Fruit fly (Drosophila melanogaster) whole organism, embryonic: ENCODE results near the gene Capr.
A peak's percentile ranks its signal among the peaks of the same experiment; 100 is the strongest.

Experiments used
- Ada2b ChIP-seq: fragments of 200-800 bp; sonication (Bioruptor generic); IDR thresholded peaks from 2 replicates; pipeline ENCODE4 v1.3.6; 2022; ENCODE audit warnings: missing biosample characterization, missing genetic modification characterization
- Awh ChIP-seq: fragments of 200-800 bp; sonication (Bioruptor generic); IDR thresholded peaks from 2 replicates; pipeline ENCODE4, ENCODE4 v1.3.6; 2022; ENCODE audit warnings: missing biosample characterization, missing genetic modification characterization
- Bdp1 ChIP-seq: fragments of 200-800 bp; sonication (Bioruptor generic); optimal IDR thresholded peaks from 3 replicates; lab custom pipeline; 2016; ENCODE audit warnings: missing biosample characterization, missing genetic modification characterization
- Bgb ChIP-seq: fragments of 200-800 bp; sonication (Bioruptor generic); IDR thresholded peaks from 2 replicates; pipeline ENCODE4 v1.3.6; 2022; ENCODE audit warnings: missing biosample characterization, missing genetic modification characterization; ENCODE audit not compliant: partially characterized antibody
- Bteb2 ChIP-seq: fragments of 200-800 bp; sonication (Bioruptor generic); optimal IDR thresholded peaks from 2 replicates; lab custom pipeline; 2016; ENCODE audit warnings: missing biosample characterization, missing genetic modification characterization
- CG10543 ChIP-seq: fragments of 200-800 bp; sonication (Bioruptor generic); optimal IDR thresholded peaks from 3 replicates; lab custom pipeline; 2017; ENCODE audit warnings: missing biosample characterization, mild to moderate bottlenecking, missing genetic modification characterization, moderate library complexity
- CG11093 ChIP-seq: fragments of 200-800 bp; sonication (Bioruptor generic); IDR thresholded peaks from 3 replicates; pipeline ENCODE4 v1.3.6; 2022; ENCODE audit warnings: missing biosample characterization, missing genetic modification characterization
- CG12744 ChIP-seq: fragments of 200-800 bp; sonication (Bioruptor generic); optimal IDR thresholded peaks from 2 replicates; lab custom pipeline; 2016; ENCODE audit warnings: missing biosample characterization, missing genetic modification characterization
- CG13123 ChIP-seq: fragments of 200-800 bp; sonication (Bioruptor generic); optimal IDR thresholded peaks from 2 replicates; lab custom pipeline; 2016; ENCODE audit warnings: missing biosample characterization, missing genetic modification characterization
- CG13624 ChIP-seq: fragments of 200-800 bp; sonication (Bioruptor generic); optimal IDR thresholded peaks from 2 replicates; lab custom pipeline; 2016; ENCODE audit warnings: missing biosample characterization, missing genetic modification characterization
- CG13894 ChIP-seq: fragments of 200-800 bp; sonication (Bioruptor generic); optimal IDR thresholded peaks from 3 replicates; lab custom pipeline; 2018; ENCODE audit warnings: missing biosample characterization, mild to moderate bottlenecking, missing genetic modification characterization, moderate library complexity
- CG14050 ChIP-seq: fragments of 200-800 bp; sonication (Bioruptor generic); IDR thresholded peaks from 3 replicates; pipeline ENCODE4 v1.3.6; 2022; ENCODE audit warnings: missing biosample characterization, missing genetic modification characterization
- CG1529 ChIP-seq: fragments of 200-800 bp; sonication (Bioruptor generic); optimal IDR thresholded peaks from 3 replicates; lab custom pipeline; 2018; ENCODE audit warnings: missing biosample characterization, missing genetic modification characterization
- CG1602 ChIP-seq: fragments of 200-800 bp; sonication (Bioruptor generic); optimal IDR thresholded peaks from 3 replicates; lab custom pipeline; 2016; ENCODE audit warnings: missing biosample characterization, missing genetic modification characterization
- CG18599 ChIP-seq: fragments of 200-800 bp; sonication (Bioruptor generic); optimal IDR thresholded peaks from 3 replicates; lab custom pipeline; 2017; ENCODE audit warnings: missing biosample characterization, missing genetic modification characterization, mild to moderate bottlenecking, moderate library complexity, missing genetic modification reagents
- CG2202 ChIP-seq: fragments of 200-800 bp; sonication (Bioruptor generic); optimal IDR thresholded peaks from 2 replicates; lab custom pipeline; 2018; ENCODE audit warnings: missing biosample characterization, mild to moderate bottlenecking, missing genetic modification characterization
- CG34224 ChIP-seq: fragments of 200-800 bp; sonication (Bioruptor generic); IDR thresholded peaks from 3 replicates; pipeline ENCODE4 v1.3.6; 2022; ENCODE audit warnings: missing biosample characterization, missing genetic modification characterization; ENCODE audit not compliant: partially characterized antibody
- CG3726 ChIP-seq: fragments of 200-800 bp; sonication (Bioruptor generic); IDR thresholded peaks from 3 replicates; pipeline ENCODE4, ENCODE4 v1.3.6; 2022; ENCODE audit warnings: missing biosample characterization, missing genetic modification characterization
- CG43689 ChIP-seq: fragments of 200-800 bp; sonication (Bioruptor generic); IDR thresholded peaks from 2 replicates; pipeline ENCODE4 v1.3.6; 2022; ENCODE audit warnings: missing biosample characterization, missing genetic modification characterization
- CG4820 ChIP-seq: fragments of 200-800 bp; sonication (Bioruptor generic); optimal IDR thresholded peaks from 3 replicates; lab custom pipeline; 2016; ENCODE audit warnings: missing biosample characterization, missing genetic modification characterization
- CG5953 ChIP-seq: fragments of 200-800 bp; sonication (Bioruptor generic); IDR thresholded peaks from 2 replicates; pipeline ENCODE4 v1.3.6; 2022; ENCODE audit warnings: missing biosample characterization, missing genetic modification characterization
- CG7745 ChIP-seq: fragments of 200-800 bp; sonication (Bioruptor generic); optimal IDR thresholded peaks from 2 replicates; lab custom pipeline; 2018; ENCODE audit warnings: missing biosample characterization, mild to moderate bottlenecking, missing genetic modification characterization, moderate library complexity
- CG9609 ChIP-seq: fragments of 200-800 bp; sonication (Bioruptor generic); optimal IDR thresholded peaks from 3 replicates; lab custom pipeline; 2016; ENCODE audit warnings: missing biosample characterization, missing genetic modification characterization
- CG9876 ChIP-seq: fragments of 200-800 bp; sonication (Bioruptor generic); optimal IDR thresholded peaks from 2 replicates; lab custom pipeline; 2016; ENCODE audit warnings: missing biosample characterization, missing genetic modification characterization
- D ChIP-seq, 2 experiments: fragments of 200-800 bp in 1 of 2; fragments of >200 bp in 1 of 2; sonication (Bioruptor generic) in 1 of 2; optimal IDR thresholded peaks; 2 replicates in 1 of 2; 3 replicates in 1 of 2; lab custom pipeline; 2017; ENCODE audit warnings: mild to moderate bottlenecking in 1 of 2, missing biosample characterization in 1 of 2, missing genetic modification characterization in 1 of 2, missing genetic modification reagents in 1 of 2
- Gug ChIP-seq: fragments of 200-800 bp; sonication (Bioruptor generic); IDR thresholded peaks from 4 replicates; pipeline ENCODE4 v1.3.6; 2022; ENCODE audit warnings: missing biosample characterization, missing genetic modification characterization
- Hr3 ChIP-seq: fragments of 200-800 bp; sonication (Bioruptor generic); optimal IDR thresholded peaks from 3 replicates; lab custom pipeline; 2016; ENCODE audit warnings: missing biosample characterization, missing genetic modification characterization
- Myb ChIP-seq: fragments of 200-800 bp; sonication (Bioruptor generic); optimal IDR thresholded peaks from 2 replicates; lab custom pipeline; 2016; ENCODE audit warnings: missing biosample characterization, missing genetic modification characterization
- Nf-YB ChIP-seq: fragments of 200-800 bp; sonication (Bioruptor generic); optimal IDR thresholded peaks from 3 replicates; lab custom pipeline; 2019; ENCODE audit warnings: missing biosample characterization, mild to moderate bottlenecking, missing genetic modification characterization, moderate library complexity
- PHDP ChIP-seq: fragments of 200-800 bp; sonication (Bioruptor generic); optimal IDR thresholded peaks from 3 replicates; lab custom pipeline; 2018; ENCODE audit warnings: missing biosample characterization, mild to moderate bottlenecking, missing genetic modification characterization, moderate library complexity
- Sox100B ChIP-seq: fragments of 200-800 bp; sonication (Bioruptor generic); optimal IDR thresholded peaks from 3 replicates; lab custom pipeline; 2018; ENCODE audit warnings: missing biosample characterization, mild to moderate bottlenecking, missing genetic modification characterization
- Spps ChIP-seq: fragments of 200-800 bp; sonication (Bioruptor generic); optimal IDR thresholded peaks from 2 replicates; lab custom pipeline; 2018; ENCODE audit warnings: missing biosample characterization, mild to moderate bottlenecking, missing genetic modification characterization
- ac ChIP-seq: fragments of 200-800 bp; sonication (Bioruptor generic); optimal IDR thresholded peaks from 3 replicates; lab custom pipeline; 2017; ENCODE audit warnings: missing biosample characterization, mild to moderate bottlenecking, missing genetic modification characterization
- amos ChIP-seq: fragments of 200-800 bp; sonication (Bioruptor generic); IDR thresholded peaks from 2 replicates; pipeline ENCODE4 v1.3.6; 2022; ENCODE audit warnings: missing biosample characterization, missing genetic modification characterization; ENCODE audit not compliant: partially characterized antibody
- caup ChIP-seq: fragments of 200-800 bp; sonication (Bioruptor generic); optimal IDR thresholded peaks from 3 replicates; lab custom pipeline; 2017; ENCODE audit warnings: missing biosample characterization, mild to moderate bottlenecking, missing genetic modification characterization, moderate library complexity; ENCODE audit not compliant: severe bottlenecking
- crc ChIP-seq: fragments of 200-800 bp; sonication (Bioruptor generic); optimal IDR thresholded peaks from 2 replicates; lab custom pipeline; 2016; ENCODE audit warnings: missing biosample characterization, missing genetic modification characterization
- crp ChIP-seq, 2 experiments: fragments of 200-800 bp; sonication (Bioruptor generic); optimal IDR thresholded peaks; 2 replicates in 1 of 2; 3 replicates in 1 of 2; lab custom pipeline; 2017; ENCODE audit warnings: missing biosample characterization in 2 of 2, missing genetic modification characterization in 2 of 2, mild to moderate bottlenecking in 1 of 2, moderate library complexity in 1 of 2
- dysf ChIP-seq: fragments of 200-800 bp; sonication (Bioruptor generic); IDR thresholded peaks from 3 replicates; pipeline ENCODE4 v1.3.6; 2022; ENCODE audit warnings: missing biosample characterization, missing genetic modification characterization
- fd64A ChIP-seq: fragments of 200-800 bp; sonication (Bioruptor generic); optimal IDR thresholded peaks from 3 replicates; lab custom pipeline; 2018; ENCODE audit warnings: missing biosample characterization, mild to moderate bottlenecking, missing genetic modification characterization
- gro ChIP-seq: fragments of 200-800 bp; sonication (Bioruptor generic); optimal IDR thresholded peaks from 2 replicates; lab custom pipeline; 2016; ENCODE audit warnings: missing biosample characterization, missing genetic modification characterization
- h ChIP-seq: fragments of >200 bp; optimal IDR thresholded peaks from 2 replicates; lab custom pipeline; 2017
- ken ChIP-seq: fragments of 200-800 bp; sonication (Bioruptor generic); IDR thresholded peaks from 3 replicates; pipeline ENCODE4 v1.3.6; 2022; ENCODE audit warnings: missing biosample characterization, missing genetic modification characterization
- nerfin-2 ChIP-seq: fragments of 200-800 bp; sonication (Bioruptor generic); IDR thresholded peaks from 2 replicates; pipeline ENCODE4 v1.3.6; 2022; ENCODE audit warnings: missing biosample characterization, missing genetic modification characterization; ENCODE audit not compliant: partially characterized antibody
- pho ChIP-seq: fragments of 200-800 bp; sonication (Bioruptor generic); optimal IDR thresholded peaks from 2 replicates; lab custom pipeline; 2016; ENCODE audit warnings: missing biosample characterization, missing genetic modification characterization
- pita ChIP-seq: fragments of 200-800 bp; sonication (Bioruptor generic); optimal IDR thresholded peaks from 2 replicates; lab custom pipeline; 2017; ENCODE audit warnings: missing biosample characterization, mild to moderate bottlenecking, missing genetic modification characterization
- sqz ChIP-seq: fragments of 200-800 bp; sonication (Bioruptor generic); optimal IDR thresholded peaks from 3 replicates; lab custom pipeline; 2018; ENCODE audit warnings: missing biosample characterization, mild to moderate bottlenecking, missing genetic modification characterization
- toy ChIP-seq: fragments of 200-800 bp; sonication (Bioruptor generic); IDR thresholded peaks from 2 replicates; pipeline ENCODE4 v1.3.6; 2022; ENCODE audit warnings: missing biosample characterization, missing genetic modification characterization
- yki ChIP-seq: fragments of >200 bp; optimal IDR thresholded peaks from 3 replicates; lab custom pipeline; 2018
- zen2 ChIP-seq: fragments of 200-800 bp; sonication (Bioruptor generic); IDR thresholded peaks from 3 replicates; pipeline ENCODE4 v1.3.6; 2022; ENCODE audit warnings: missing biosample characterization, missing genetic modification characterization; ENCODE audit not compliant: partially characterized antibody
- zf30C ChIP-seq: fragments of 200-800 bp; sonication (Bioruptor generic); optimal IDR thresholded peaks from 3 replicates; lab custom pipeline; 2018; ENCODE audit warnings: missing biosample characterization, mild to moderate bottlenecking, missing genetic modification characterization

Gene Capr

DNA sequence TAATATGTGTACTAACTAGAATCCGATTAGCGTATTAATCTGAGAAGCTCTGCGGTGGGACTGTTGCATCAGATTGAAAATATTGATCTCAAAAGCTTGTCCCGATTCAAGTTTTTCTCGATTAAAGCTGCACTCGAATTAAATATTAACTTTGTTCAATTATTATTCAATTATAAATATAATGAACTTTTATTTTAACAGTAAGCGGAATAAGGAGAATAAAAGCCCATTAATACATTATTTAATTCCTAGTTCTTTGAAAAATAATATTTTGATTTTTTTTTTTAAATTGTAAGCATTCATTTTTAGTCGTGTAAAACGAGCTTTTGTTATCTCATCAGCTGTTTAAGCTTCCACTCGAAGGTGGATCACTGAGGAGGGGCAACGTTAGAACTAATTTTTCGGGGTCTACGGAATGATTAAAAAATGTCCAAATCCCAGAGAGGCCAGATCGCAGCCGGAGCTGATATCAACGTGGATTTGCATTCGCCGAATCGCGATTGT lies 2.3 kb upstream of the Capr start, which contains the start of the genes GNBP2 and GNBP1 (continued):
- TF ChIP-seq Ada2b (GFP tag; lab: Robert Waterston, UW) (peak; percentile 50; the same call in 1 of the 2 replicates), CG9876 (GFP tag; lab: Kevin White, UChicago) (no peak), zen2 (GFP tag; lab: Robert Waterston, UW) (no peak), h (lab: Kevin White, UChicago) (no peak), CG11093 (no peak; the same call in 2 of the 3 replicates), gro (GFP tag; lab: Kevin White, UChicago) (no peak), nerfin-2 (GFP tag; lab: Robert Waterston, UW) (no peak), yki (lab: Kevin White, UChicago) (no peak), Spps (tag; lab: Kevin White, UChicago) (no peak), CG34224 (GFP tag; lab: Robert Waterston, UW) (no peak), crp (GFP tag; optimal IDR thresholded peaks at IDR 0.05; lab: Kevin White, UChicago) (peak in 1 of 2 experiments; percentile 60), CG13624 (no peak), fd64A (GFP tag; lab: Kevin White, UChicago) (no peak), Awh (GFP tag; lab: Robert Waterston, UW) (peak; percentile 68), CG43689 (0 out of 2 replicates have a peak, but pooled peaks have one; percentile 12), CG2202 (no peak), pho (GFP tag; lab: Kevin White, UChicago) (no peak), CG14050 (GFP tag; lab: Robert Waterston, UW) (peak; percentile 24; the same call in 1 of the 3 replicates), amos (GFP tag; lab: Robert Waterston, UW) (no peak), CG10543 (GFP tag; lab: Kevin White, UChicago) (no peak), pita (no peak), CG1529 (GFP tag; lab: Kevin White, UChicago) (no peak), caup (GFP tag; lab: Kevin White, UChicago) (peak; percentile 31), CG13123 (GFP tag; lab: Kevin White, UChicago) (no peak), Hr3 (peak; percentile 15), Bdp1 (GFP tag; lab: Kevin White, UChicago) (no peak), ken (GFP tag; lab: Robert Waterston, UW) (no peak), Bteb2 (GFP tag; lab: Kevin White, UChicago) (no peak), D (optimal IDR thresholded peaks at IDR 0.05; lab: Kevin White, UChicago) (no peak), D (GFP tag; optimal IDR thresholded peaks at IDR 0.05; lab: Kevin White, UChicago) (peak; percentile 33), CG13894 (tag; lab: Kevin White, UChicago) (no peak), CG12744 (GFP tag; lab: Kevin White, UChicago) (no peak), Gug (GFP tag; lab: Robert Waterston, UW) (0 out of 4 replicates have a peak, but pooled peaks have one; percentile 21), sqz (GFP tag; lab: Kevin White, UChicago) (no peak), zf30C (GFP tag; lab: Kevin White, UChicago) (no peak), toy (GFP tag; lab: Robert Waterston, UW) (no peak), Bgb (no peak), dysf (GFP tag; lab: Robert Waterston, UW) (peak; percentile 79; the same call in 2 of the 3 replicates), CG5953 (GFP tag; lab: Robert Waterston, UW) (no peak), CG3726 (no peak), CG9609 (GFP tag; lab: Kevin White, UChicago) (no peak), PHDP (tag; lab: Kevin White, UChicago) (peak; percentile 62), Nf-YB (GFP tag; lab: Kevin White, UChicago) (no peak), CG1602 (GFP tag; lab: Kevin White, UChicago) (no peak), crc (no peak), ac (no peak), CG7745 (tag; lab: Kevin White, UChicago) (no peak), Sox100B (GFP tag; lab: Kevin White, UChicago) (peak; percentile 55), CG4820 (no peak), Myb (GFP tag; lab: Kevin White, UChicago) (no peak), CG18599 (GFP tag; lab: Kevin White, UChicago) (peak; percentile 63)
